Worm (Caenorhabditis elegans): ENCODE results near the gene Y71H2B.5.

The Y71H2B.5 gene

DNA sequence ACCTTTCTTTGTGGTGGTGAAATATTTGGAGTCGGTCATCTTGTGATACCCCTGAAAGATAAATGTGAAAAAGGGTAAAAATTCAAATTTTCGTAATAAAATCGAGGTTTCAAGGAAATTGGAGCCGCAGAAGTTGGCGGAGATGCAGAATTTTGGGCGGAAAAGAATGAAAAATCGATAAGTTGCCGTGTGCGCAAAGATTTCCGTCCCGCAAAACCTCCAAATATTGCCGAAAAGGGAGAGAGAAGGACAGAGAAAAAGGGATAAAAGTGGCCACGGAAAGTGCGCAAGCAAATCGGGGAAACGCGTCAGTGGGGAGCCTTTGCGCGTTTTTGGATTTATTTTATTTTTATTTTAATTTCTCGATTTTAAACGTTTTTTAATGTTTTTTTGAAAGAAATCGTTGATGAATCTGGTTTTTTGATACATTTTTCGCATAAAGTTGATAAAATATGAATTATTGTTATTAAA is 10.8 kb upstream of the Y71H2B.5 start, which contains the start of gene apb-1 (continued):
- TF ChIP-seq sox-2 (GFP tag; IDR thresholded peaks at IDR 0.05) (peak; percentile 53), pag-3 (tag; optimal IDR thresholded peaks at IDR 0.05; ENCODE audit: borderline replicate concordance) (no peak), madf-2 (tag; optimal IDR thresholded peaks at IDR 0.05) (peak; percentile 61), unc-86 (tag; optimal IDR thresholded peaks at IDR 0.05) (peak; percentile 79), pax-1 (tag; optimal IDR thresholded peaks at IDR 0.05) (peak; percentile 44), K02D7.2 (tag; optimal IDR thresholded peaks at IDR 0.05) (no peak), ceh-6 (GFP tag; optimal IDR thresholded peaks at IDR 0.05) (peak; percentile 13), tbx-7 (tag; optimal IDR thresholded peaks at IDR 0.05) (no peak), ceh-22 (tag; optimal IDR thresholded peaks at IDR 0.05) (no peak), syd-9 (tag; optimal IDR thresholded peaks at IDR 0.05) (peak; percentile 31), fkh-6 (tag; optimal IDR thresholded peaks at IDR 0.05) (no peak), C08G9.2 (tag; optimal IDR thresholded peaks at IDR 0.05) (peak; percentile 62), ceh-34 (tag; optimal IDR thresholded peaks at IDR 0.05) (peak; percentile 86), hlh-8 (tag; optimal IDR thresholded peaks at IDR 0.05) (no peak), ceh-19 (GFP tag; optimal IDR thresholded peaks at IDR 0.05) (peak; percentile 79), ceh-45 (GFP tag; IDR thresholded peaks at IDR 0.05) (no peak), ceh-30 (tag; optimal IDR thresholded peaks at IDR 0.05) (peak; percentile 58), sdc-2 (tag; optimal IDR thresholded peaks at IDR 0.05) (peak; percentile 28), T23F11.4 (GFP tag; optimal IDR thresholded peaks at IDR 0.05) (no peak), ceh-14 (tag; optimal IDR thresholded peaks at IDR 0.05) (peak; percentile 60), unc-42 (tag; optimal IDR thresholded peaks at IDR 0.05) (peak; percentile 85), ceh-2 (tag; optimal IDR thresholded peaks at IDR 0.05) (peak; percentile 58), npax-4 (tag; optimal IDR thresholded peaks at IDR 0.05) (peak; percentile 58), ama-1 (optimal IDR thresholded peaks at IDR 0.05) (no peak), dve-1 (tag; optimal IDR thresholded peaks at IDR 0.05) (peak; percentile 75), nfya-1 (tag; optimal IDR thresholded peaks at IDR 0.05) (peak; percentile 84)

DNA sequence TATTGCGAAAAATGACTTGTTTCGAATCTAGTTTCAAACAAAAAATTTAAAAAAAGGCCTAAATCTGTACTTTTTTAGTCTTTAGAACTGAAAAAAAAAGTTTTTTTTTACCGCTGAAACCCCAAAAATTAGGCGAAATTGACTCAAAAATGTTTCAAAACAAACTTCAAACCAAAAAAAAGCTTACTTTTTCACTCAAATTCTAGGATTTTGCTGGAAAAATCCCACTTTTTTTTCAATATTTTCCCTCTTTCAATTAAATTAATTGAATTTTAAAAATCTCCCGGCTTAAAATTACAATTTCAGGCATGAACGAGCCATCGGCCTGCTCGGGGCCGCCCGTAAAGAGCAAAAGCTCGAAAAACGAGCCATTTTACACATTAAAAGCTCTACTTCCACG is 10.1 kb upstream of the Y71H2B.5 start, which contains the start of gene mdt-19:
mdt-19 (plus strand) TSS at position 301 of the 400 bp plus-strand sequence.
- TF ChIP-seq unc-3 (GFP tag; conservative IDR thresholded peaks at IDR 0.05) (no peak), unc-3 (tag; optimal IDR thresholded peaks at IDR 0.05) (no peak), ceh-30 (tag; optimal IDR thresholded peaks at IDR 0.05) (no peak), fkh-6 (tag; optimal IDR thresholded peaks at IDR 0.05) (no peak), npax-4 (tag; optimal IDR thresholded peaks at IDR 0.05) (no peak), nhr-11 (tag; optimal IDR thresholded peaks at IDR 0.05) (no peak), ref-2 (tag; optimal IDR thresholded peaks at IDR 0.05) (no peak)

DNA sequence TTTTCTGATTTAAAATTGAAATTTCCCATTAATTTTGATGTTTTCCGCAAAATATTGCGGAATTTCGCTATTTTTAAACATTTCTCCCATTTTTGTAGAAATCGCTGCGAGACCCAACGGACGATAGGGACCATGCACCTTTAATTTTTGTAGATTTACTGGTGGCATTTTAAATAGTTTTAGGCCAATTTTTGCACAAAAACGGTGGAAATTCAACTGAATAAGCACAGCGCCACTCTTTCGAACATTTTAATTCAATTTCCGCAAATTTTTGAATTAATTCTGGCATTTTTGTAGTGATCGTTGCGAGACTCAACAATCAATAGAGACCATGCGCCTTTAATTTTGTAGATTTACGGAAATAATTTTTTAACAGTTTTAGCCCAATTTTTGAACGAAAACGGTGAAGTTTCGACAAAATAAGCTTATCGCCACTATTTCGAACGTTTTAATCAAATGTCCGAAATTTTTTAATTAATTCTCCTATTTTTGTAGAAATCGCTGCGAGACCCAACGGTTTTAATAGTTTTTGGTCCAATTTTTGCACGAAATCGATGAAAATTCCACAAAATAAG is 9.2 kb upstream of the Y71H2B.5 start:
- TF ChIP-seq syd-9 (tag; optimal IDR thresholded peaks at IDR 0.05), result no peak
- TF ChIP-seq ceh-2 (tag; optimal IDR thresholded peaks at IDR 0.05), result no peak
- no peak for TF ChIP-seq sdc-2 (tag; optimal IDR thresholded peaks at IDR 0.05)
- TF ChIP-seq eyg-1 (tag; optimal IDR thresholded peaks at IDR 0.05), result no peak
- no peak for TF ChIP-seq hlh-30 (tag; optimal IDR thresholded peaks at IDR 0.05; ENCODE audit: insufficient read depth)
- no peak for TF ChIP-seq hlh-8 (tag; optimal IDR thresholded peaks at IDR 0.05)
- no peak for TF ChIP-seq Y22D7AL.16 (tag; optimal IDR thresholded peaks at IDR 0.05)
- TF ChIP-seq ceh-48 (tag; optimal IDR thresholded peaks at IDR 0.05), result no peak
- no peak for TF ChIP-seq ceh-14 (tag; optimal IDR thresholded peaks at IDR 0.05)
- TF ChIP-seq ceh-6 (GFP tag; optimal IDR thresholded peaks at IDR 0.05), result no peak
- TF ChIP-seq tbx-2 (tag; optimal IDR thresholded peaks at IDR 0.05), result no peak
- no peak for TF ChIP-seq ref-2 (tag; optimal IDR thresholded peaks at IDR 0.05)
- TF ChIP-seq npax-4 (tag; optimal IDR thresholded peaks at IDR 0.05), result no peak
- TF ChIP-seq C38D4.7 (GFP tag; optimal IDR thresholded peaks at IDR 0.05), result no peak

DNA sequence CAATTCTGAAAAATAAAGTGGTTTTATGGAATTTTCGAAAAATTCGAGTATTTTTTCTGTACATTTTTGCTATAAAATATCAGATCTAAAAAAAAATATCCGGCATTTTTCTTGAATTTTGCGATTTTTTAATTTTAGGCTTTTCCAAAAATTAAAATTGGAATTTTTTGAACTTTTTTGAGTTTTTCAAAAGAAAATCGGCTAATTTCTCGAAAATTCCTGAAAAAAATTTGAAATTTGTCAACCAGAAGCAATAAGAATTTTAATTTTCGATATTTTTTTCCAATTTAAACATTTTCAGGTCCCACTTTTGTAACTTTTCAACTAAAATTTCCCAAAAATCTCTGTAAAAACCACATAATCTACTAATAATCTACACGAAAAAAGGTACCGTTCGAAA is 4.1 kb upstream of the Y71H2B.5 start, which contains the start of gene Y71H2B.11:
Y71H2B.11 (plus strand) TSS at position 301 of the 400 bp plus-strand sequence.
- TF ChIP-seq lim-6 (tag; optimal IDR thresholded peaks at IDR 0.05) (no peak), unc-55 (GFP tag; optimal IDR thresholded peaks at IDR 0.05) (no peak), C08G9.2 (tag; optimal IDR thresholded peaks at IDR 0.05) (no peak), dve-1 (tag; optimal IDR thresholded peaks at IDR 0.05) (no peak), nhr-11 (tag; optimal IDR thresholded peaks at IDR 0.05) (no peak), fkh-10 (GFP tag; optimal IDR thresholded peaks at IDR 0.05) (no peak), pqm-1 (tag; optimal IDR thresholded peaks at IDR 0.05) (no peak), lin-11 (tag; optimal IDR thresholded peaks at IDR 0.05) (no peak), hlh-13 (GFP tag; optimal IDR thresholded peaks at IDR 0.05) (no peak), fkh-6 (tag; optimal IDR thresholded peaks at IDR 0.05) (no peak), ceh-45 (GFP tag; IDR thresholded peaks at IDR 0.05) (no peak)

Data from whole organism, late embryonic.